Fruit fly (Drosophila melanogaster) whole organism, embryonic: ENCODE measurements around the gene CG12811.

Experiments
- ATbp ChIP-seq: fragments of 200-800 bp; sonication (Bioruptor generic); optimal IDR thresholded peaks from 2 replicates; lab custom pipeline; 2017; ENCODE audit warnings: missing biosample characterization, mild to moderate bottlenecking, missing genetic modification characterization, missing genetic modification reagents
- Asciz ChIP-seq: fragments of 200-800 bp; sonication (Bioruptor generic); optimal IDR thresholded peaks from 2 replicates; lab custom pipeline; 2017; ENCODE audit warnings: missing biosample characterization, mild to moderate bottlenecking, missing genetic modification characterization, missing genetic modification reagents
- B-H1 ChIP-seq: fragments of 200-800 bp; sonication (Bioruptor generic); IDR thresholded peaks from 3 replicates; pipeline ENCODE4 v1.3.6; 2022; ENCODE audit warnings: missing biosample characterization, missing genetic modification characterization
- B-H2 ChIP-seq: fragments of 200-800 bp; sonication (Bioruptor generic); optimal IDR thresholded peaks from 2 replicates; lab custom pipeline; 2018; ENCODE audit warnings: missing biosample characterization, mild to moderate bottlenecking, missing genetic modification characterization
- CG10543 ChIP-seq: fragments of 200-800 bp; sonication (Bioruptor generic); optimal IDR thresholded peaks from 3 replicates; lab custom pipeline; 2017; ENCODE audit warnings: missing biosample characterization, mild to moderate bottlenecking, missing genetic modification characterization, moderate library complexity
- CG10959 ChIP-seq: fragments of 200-800 bp; sonication (Bioruptor generic); IDR thresholded peaks from 2 replicates; pipeline ENCODE4 v1.3.6; 2022; ENCODE audit warnings: missing biosample characterization, missing genetic modification characterization
- CG11695 ChIP-seq: fragments of 200-800 bp; sonication (Bioruptor generic); IDR thresholded peaks from 3 replicates; pipeline ENCODE4 v1.3.6; 2022; ENCODE audit warnings: missing biosample characterization, missing genetic modification characterization
- CG12391 ChIP-seq: fragments of 200-800 bp; sonication (Bioruptor generic); optimal IDR thresholded peaks from 3 replicates; lab custom pipeline; 2018; ENCODE audit warnings: missing biosample characterization, mild to moderate bottlenecking, missing genetic modification characterization, moderate library complexity
- CG14667 ChIP-seq: fragments of 200-800 bp; sonication (Bioruptor generic); IDR thresholded peaks from 2 replicates; pipeline ENCODE4 v1.3.6; 2022; ENCODE audit warnings: missing biosample characterization, missing genetic modification characterization
- CG1647 ChIP-seq: fragments of 200-800 bp; sonication (Bioruptor generic); optimal IDR thresholded peaks from 3 replicates; lab custom pipeline; 2016; ENCODE audit warnings: missing biosample characterization, missing genetic modification characterization
- CG17568 ChIP-seq: fragments of 200-800 bp; sonication (Bioruptor generic); optimal IDR thresholded peaks from 2 replicates; lab custom pipeline; 2018; ENCODE audit warnings: missing biosample characterization, mild to moderate bottlenecking, missing genetic modification characterization, moderate library complexity
- CG2875 ChIP-seq: fragments of 200-800 bp; sonication (Bioruptor generic); optimal IDR thresholded peaks from 2 replicates; lab custom pipeline; 2017; ENCODE audit warnings: missing biosample characterization, mild to moderate bottlenecking, missing genetic modification characterization, missing genetic modification reagents
- CG2889 ChIP-seq: fragments of 200-800 bp; sonication (Bioruptor generic); IDR thresholded peaks from 3 replicates; pipeline ENCODE4 v1.3.6; 2022; ENCODE audit warnings: missing biosample characterization, missing genetic modification characterization
- CG31388 ChIP-seq: fragments of 200-800 bp; sonication (Bioruptor generic); optimal IDR thresholded peaks from 2 replicates; lab custom pipeline; 2016; ENCODE audit warnings: missing biosample characterization, missing genetic modification characterization
- CG3281 ChIP-seq: fragments of 200-800 bp; sonication (Bioruptor generic); optimal IDR thresholded peaks from 3 replicates; lab custom pipeline; 2017; ENCODE audit warnings: missing biosample characterization, mild to moderate bottlenecking, missing genetic modification characterization
- CG34422 ChIP-seq: fragments of 200-800 bp; sonication (Bioruptor generic); IDR thresholded peaks from 3 replicates; pipeline ENCODE4 v1.3.6; 2022; ENCODE audit warnings: missing biosample characterization, missing genetic modification characterization
- CG6175 ChIP-seq: fragments of 200-800 bp; sonication (Bioruptor generic); IDR thresholded peaks from 3 replicates; pipeline ENCODE4 v1.3.6; 2022; ENCODE audit warnings: missing biosample characterization, missing genetic modification characterization
- CG6654 ChIP-seq: fragments of 200-800 bp; sonication (Bioruptor generic); optimal IDR thresholded peaks from 2 replicates; lab custom pipeline; 2017; ENCODE audit warnings: missing biosample characterization, mild to moderate bottlenecking, missing genetic modification characterization
- CG7372 ChIP-seq: fragments of 200-800 bp; sonication (Bioruptor generic); IDR thresholded peaks from 2 replicates; pipeline ENCODE4 v1.3.6; 2022; ENCODE audit warnings: missing biosample characterization, missing genetic modification characterization
- CG8944 ChIP-seq: fragments of 200-800 bp; sonication (Bioruptor generic); optimal IDR thresholded peaks from 3 replicates; lab custom pipeline; 2016; ENCODE audit warnings: missing biosample characterization, missing genetic modification characterization
- CG9876 ChIP-seq: fragments of 200-800 bp; sonication (Bioruptor generic); optimal IDR thresholded peaks from 2 replicates; lab custom pipeline; 2016; ENCODE audit warnings: missing biosample characterization, missing genetic modification characterization
- CkIIα-i1 ChIP-seq: fragments of 200-800 bp; sonication (Bioruptor generic); IDR thresholded peaks from 2 replicates; pipeline ENCODE4 v1.3.6; 2022; ENCODE audit warnings: missing biosample characterization, missing genetic modification characterization
- Dp ChIP-seq: fragments of 200-800 bp; sonication (Bioruptor generic); optimal IDR thresholded peaks from 2 replicates; lab custom pipeline; 2018; ENCODE audit warnings: missing biosample characterization, mild to moderate bottlenecking, missing genetic modification characterization, moderate library complexity
- ERR ChIP-seq: fragments of 200-800 bp; sonication (Bioruptor generic); optimal IDR thresholded peaks from 2 replicates; lab custom pipeline; 2016; ENCODE audit warnings: missing biosample characterization, missing genetic modification characterization
- Hsf ChIP-seq: fragments of 200-800 bp; sonication (Bioruptor generic); optimal IDR thresholded peaks from 3 replicates; lab custom pipeline; 2016; ENCODE audit warnings: missing biosample characterization, missing genetic modification characterization
- Jarid2 ChIP-seq: fragments of 200-800 bp; sonication (Bioruptor generic); optimal IDR thresholded peaks from 3 replicates; lab custom pipeline; 2017; ENCODE audit warnings: mild to moderate bottlenecking, missing biosample characterization, missing genetic modification reagents, missing genetic modification characterization
- MESR4 ChIP-seq: fragments of 200-800 bp; sonication (Bioruptor generic); optimal IDR thresholded peaks from 2 replicates; lab custom pipeline; 2018; ENCODE audit warnings: missing biosample characterization, mild to moderate bottlenecking, missing genetic modification characterization, moderate library complexity
- Mad ChIP-seq: fragments of 200-800 bp; sonication (Bioruptor generic); optimal IDR thresholded peaks from 2 replicates; lab custom pipeline; 2016; ENCODE audit warnings: missing biosample characterization, missing genetic modification characterization
- YL-1 ChIP-seq: fragments of 200-800 bp; sonication (Bioruptor generic); optimal IDR thresholded peaks from 3 replicates; lab custom pipeline; 2017; ENCODE audit warnings: missing biosample characterization, mild to moderate bottlenecking, missing genetic modification characterization
- abd-A ChIP-seq: fragments of 200-800 bp; sonication (Bioruptor generic); optimal IDR thresholded peaks from 3 replicates; lab custom pipeline; 2019; ENCODE audit warnings: missing biosample characterization, mild to moderate bottlenecking, missing genetic modification characterization, moderate library complexity
- ara ChIP-seq: fragments of 200-800 bp; sonication (Bioruptor generic); IDR thresholded peaks from 2 replicates; pipeline ENCODE4 v1.3.6; 2022; ENCODE audit warnings: missing biosample characterization, missing genetic modification characterization
- ash1 ChIP-seq: fragments of 200-800 bp; sonication (Bioruptor generic); optimal IDR thresholded peaks from 2 replicates; lab custom pipeline; 2018; ENCODE audit warnings: missing biosample characterization, mild to moderate bottlenecking, missing genetic modification characterization
- ato ChIP-seq: fragments of 200-800 bp; sonication (Bioruptor generic); IDR thresholded peaks from 2 replicates; pipeline ENCODE4 v1.3.6; 2022; ENCODE audit warnings: missing biosample characterization, missing genetic modification characterization; ENCODE audit not compliant: partially characterized antibody
- bbx ChIP-seq: fragments of 200-800 bp; sonication (Bioruptor generic); IDR thresholded peaks from 2 replicates; pipeline ENCODE4 v1.3.6; 2022; ENCODE audit warnings: missing biosample characterization, missing genetic modification characterization; ENCODE audit not compliant: partially characterized antibody
- dan ChIP-seq: fragments of 200-800 bp; sonication (Bioruptor generic); IDR thresholded peaks from 2 replicates; pipeline ENCODE4 v1.3.6; 2022; ENCODE audit warnings: missing biosample characterization, missing genetic modification characterization
- dimm ChIP-seq: fragments of 200-800 bp; sonication (Bioruptor generic); IDR thresholded peaks from 2 replicates; pipeline ENCODE4 v1.3.6; 2022; ENCODE audit warnings: missing biosample characterization, missing genetic modification characterization
- esg ChIP-seq: fragments of 200-800 bp; sonication (Bioruptor generic); conservative IDR thresholded peaks from 2 replicates; pipeline ENCODE4 v1.3.6; 2022; ENCODE audit warnings: missing biosample characterization, missing genetic modification characterization
- fd96Cb ChIP-seq: fragments of 200-800 bp; sonication (Bioruptor generic); optimal IDR thresholded peaks from 2 replicates; lab custom pipeline; 2018; ENCODE audit warnings: missing biosample characterization, mild to moderate bottlenecking, missing genetic modification characterization, moderate library complexity
- gfzf ChIP-seq: fragments of 200-800 bp; sonication (Bioruptor generic); optimal IDR thresholded peaks from 2 replicates; lab custom pipeline; 2016; ENCODE audit warnings: missing biosample characterization, mild to moderate bottlenecking, missing genetic modification characterization, moderate library complexity
- lbe ChIP-seq: fragments of 200-800 bp; sonication (Bioruptor generic); optimal IDR thresholded peaks from 2 replicates; lab custom pipeline; 2016; ENCODE audit warnings: missing biosample characterization, mild to moderate bottlenecking, missing genetic modification characterization
- nmo ChIP-seq: fragments of 200-800 bp; sonication (Bioruptor generic); optimal IDR thresholded peaks from 2 replicates; lab custom pipeline; 2018; ENCODE audit warnings: missing biosample characterization, mild to moderate bottlenecking, missing genetic modification characterization, moderate library complexity
- pfk ChIP-seq: fragments of 200-800 bp; sonication (Bioruptor generic); optimal IDR thresholded peaks from 2 replicates; lab custom pipeline; 2018; ENCODE audit warnings: missing biosample characterization, mild to moderate bottlenecking, missing genetic modification characterization, moderate library complexity
- ranshi ChIP-seq: fragments of 200-800 bp; sonication (Bioruptor generic); IDR thresholded peaks from 2 replicates; pipeline ENCODE4 v1.3.6; 2022; ENCODE audit warnings: missing biosample characterization, missing genetic modification characterization
- repo ChIP-seq: fragments of 200-800 bp; sonication (Bioruptor generic); optimal IDR thresholded peaks from 2 replicates; lab custom pipeline; 2016; ENCODE audit warnings: missing biosample characterization, missing genetic modification characterization
- sens ChIP-seq: fragments of 200-800 bp; sonication (Bioruptor generic); peaks from one replicate; lab custom pipeline; 2016; ENCODE audit warnings: missing biosample characterization, missing genetic modification characterization
- tap ChIP-seq: fragments of 200-800 bp; optimal IDR thresholded peaks from 3 replicates; lab custom pipeline; 2019; ENCODE audit warnings: missing biosample characterization, mild to moderate bottlenecking, missing genetic modification characterization, moderate library complexity
- tna ChIP-seq: fragments of 200-800 bp; sonication (Bioruptor generic); IDR thresholded peaks from 2 replicates; pipeline ENCODE4 v1.3.6; 2022; ENCODE audit warnings: missing biosample characterization, missing genetic modification characterization; ENCODE audit not compliant: partially characterized antibody
- tx ChIP-seq: fragments of 200-800 bp; sonication (Bioruptor generic); optimal IDR thresholded peaks from 2 replicates; lab custom pipeline; 2016; ENCODE audit warnings: missing biosample characterization, missing genetic modification characterization
- wor ChIP-seq: fragments of 200-800 bp; sonication (Bioruptor generic); IDR thresholded peaks from 2 replicates; pipeline ENCODE4 v1.3.6; 2022; ENCODE audit warnings: missing biosample characterization, missing genetic modification characterization

Gene CG12811

dm6 chr3R:10097531-10098295, 49.1 kb upstream of the CG12811 start (continued):
- TF ChIP-seq CG11695 (GFP tag; lab: Robert Waterston, UW) (0 out of 3 replicates have a peak, but pooled peaks have one; percentile 29), CG1647 (peak; percentile 11), ATbp (peak; percentile 51), CG2875 (peak; percentile 5), ato (GFP tag; lab: Robert Waterston, UW) (no peak), dimm (GFP tag; lab: Robert Waterston, UW) (no peak), esg (GFP tag; lab: Robert Waterston, UW) (peak; percentile 72), CG7372 (GFP tag; lab: Robert Waterston, UW) (peak; percentile 73), Hsf (GFP tag; lab: Kevin White, UChicago) (peak; percentile 57), dan (GFP tag; lab: Robert Waterston, UW) (no peak), abd-A (tag; lab: Kevin White, UChicago) (peak; percentile 67), CG2889 (GFP tag; lab: Robert Waterston, UW) (peak; percentile 60; the same call in 1 of the 3 replicates), Mad (GFP tag; lab: Kevin White, UChicago) (peak; percentile 39), CG6175 (GFP tag; lab: Robert Waterston, UW) (peak; percentile 88), MESR4 (GFP tag; lab: Kevin White, UChicago) (no peak), ara (GFP tag; lab: Robert Waterston, UW) (peak; percentile 60), YL-1 (peak; percentile 0), CG3281 (peak; percentile 84), fd96Cb (tag; lab: Kevin White, UChicago) (peak; percentile 58), wor (GFP tag; lab: Robert Waterston, UW) (no peak), repo (GFP tag; lab: Kevin White, UChicago) (peak; percentile 45), ERR (GFP tag; lab: Kevin White, UChicago) (peak; percentile 4), CG10543 (GFP tag; lab: Kevin White, UChicago) (peak; percentile 97), B-H1 (peak; percentile 50; the same call in 1 of the 3 replicates), CG10959 (no peak), Jarid2 (GFP tag; lab: Kevin White, UChicago) (peak; percentile 58), CG34422 (peak; percentile 49; the same call in 1 of the 3 replicates), tx (GFP tag; lab: Kevin White, UChicago) (peak; percentile 56), pfk (GFP tag; lab: Kevin White, UChicago) (peak; percentile 17), CG6654 (GFP tag; lab: Kevin White, UChicago) (peak; percentile 9), Asciz (GFP tag; lab: Kevin White, UChicago) (peak; percentile 55), CG8944 (peak; percentile 16), CG9876 (GFP tag; lab: Kevin White, UChicago) (peak; percentile 10), tap (tag; lab: Kevin White, UChicago) (peak; percentile 76), CG17568 (GFP tag; lab: Kevin White, UChicago) (peak; percentile 19), bbx (no peak), CG14667 (GFP tag; lab: Robert Waterston, UW) (peak; percentile 52; the same call in 1 of the 2 replicates), CG31388 (GFP tag; lab: Kevin White, UChicago) (no peak), CG12391 (tag; lab: Kevin White, UChicago) (peak; percentile 65), tna (GFP tag; lab: Robert Waterston, UW) (no peak), nmo (GFP tag; lab: Kevin White, UChicago) (peak; percentile 64), ranshi (GFP tag; lab: Robert Waterston, UW) (peak; percentile 60; the same call in 1 of the 2 replicates), ash1 (GFP tag; lab: Kevin White, UChicago) (no peak), CkIIα-i1 (GFP tag; lab: Robert Waterston, UW) (0 out of 2 replicates have a peak, but pooled peaks have one; percentile 37), sens (peak; percentile 91), lbe (no peak), gfzf (GFP tag; lab: Kevin White, UChicago) (no peak), Dp (no peak), B-H2 (peak; percentile 51)
